Fruit fly (Drosophila melanogaster): ENCODE results near the gene Tmtc4.

- TF ChIP-seq Dll (optimal IDR thresholded peaks at IDR 0.05) (no peak), EcR (GFP tag; optimal IDR thresholded peaks at IDR 0.05) (no peak), pan (optimal IDR thresholded peaks at IDR 0.05) (no peak), usp (GFP tag; optimal IDR thresholded peaks at IDR 0.05) (no peak)
Observed at dm6 chr3R:15345198-15346017, 5.6 kb upstream of the Tmtc4 start.
